Worm (Caenorhabditis elegans): ENCODE measurements around the gene flr-4.
A peak's percentile ranks its signal among the peaks of the same experiment; 100 is the strongest.

Gene flr-4

ce11 chrX:15041340-15041739 is 47.9 kb upstream of the flr-4 start:
- TF ChIP-seq unc-42 (tag; optimal IDR thresholded peaks at IDR 0.05) (peak; percentile 83), madf-2 (tag; optimal IDR thresholded peaks at IDR 0.05) (no peak), pros-1 (tag; optimal IDR thresholded peaks at IDR 0.05) (no peak)

DNA sequence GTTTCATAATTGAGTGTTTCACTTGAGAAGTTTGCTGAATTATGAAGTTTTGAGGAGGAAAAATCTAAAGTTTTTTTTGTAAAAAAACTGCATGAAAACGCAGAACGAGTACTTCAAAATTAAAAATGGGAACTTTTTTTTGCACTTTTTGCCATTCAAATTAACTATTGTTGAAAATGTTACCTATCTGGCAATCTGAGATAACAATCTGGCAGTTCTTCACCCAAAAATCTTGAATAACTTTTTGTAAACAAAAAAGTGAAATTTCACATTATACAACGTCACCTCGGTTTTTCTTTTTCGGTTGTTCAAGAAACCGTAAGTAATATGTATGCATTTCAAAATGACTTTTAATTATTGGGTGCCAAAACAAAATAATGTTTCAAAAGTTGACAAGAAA is 46.6 kb upstream of the flr-4 start:
- TF ChIP-seq ceh-14 (tag; optimal IDR thresholded peaks at IDR 0.05): no peak
- no peak for TF ChIP-seq eyg-1 (tag; optimal IDR thresholded peaks at IDR 0.05)
- no peak for TF ChIP-seq Y22D7AL.16 (tag; optimal IDR thresholded peaks at IDR 0.05)
- no peak for TF ChIP-seq ceh-18 (tag; optimal IDR thresholded peaks at IDR 0.05)
- TF ChIP-seq ceh-6 (GFP tag; optimal IDR thresholded peaks at IDR 0.05): no peak

ce11 chrX:15045401-15045800 is 43.8 kb upstream of the flr-4 start:
- TF ChIP-seq elt-4 (tag; optimal IDR thresholded peaks at IDR 0.05) (no peak), ceh-34 (tag; optimal IDR thresholded peaks at IDR 0.05) (no peak), ref-2 (tag; optimal IDR thresholded peaks at IDR 0.05) (no peak), unc-42 (tag; optimal IDR thresholded peaks at IDR 0.05) (no peak), mec-3 (tag; optimal IDR thresholded peaks at IDR 0.05; ENCODE audit: borderline replicate concordance) (no peak), nfya-1 (tag; optimal IDR thresholded peaks at IDR 0.05) (no peak), ceh-18 (tag; optimal IDR thresholded peaks at IDR 0.05) (no peak), Y22D7AL.16 (tag; optimal IDR thresholded peaks at IDR 0.05) (no peak), hlh-6 (tag; optimal IDR thresholded peaks at IDR 0.05) (no peak), che-1 (tag; optimal IDR thresholded peaks at IDR 0.05) (no peak), sdc-2 (tag; optimal IDR thresholded peaks at IDR 0.05) (no peak), ceh-22 (tag; optimal IDR thresholded peaks at IDR 0.05) (no peak), nhr-232 (tag; optimal IDR thresholded peaks at IDR 0.05) (no peak), sox-2 (GFP tag; IDR thresholded peaks at IDR 0.05) (no peak), lim-6 (tag; optimal IDR thresholded peaks at IDR 0.05) (no peak)

DNA sequence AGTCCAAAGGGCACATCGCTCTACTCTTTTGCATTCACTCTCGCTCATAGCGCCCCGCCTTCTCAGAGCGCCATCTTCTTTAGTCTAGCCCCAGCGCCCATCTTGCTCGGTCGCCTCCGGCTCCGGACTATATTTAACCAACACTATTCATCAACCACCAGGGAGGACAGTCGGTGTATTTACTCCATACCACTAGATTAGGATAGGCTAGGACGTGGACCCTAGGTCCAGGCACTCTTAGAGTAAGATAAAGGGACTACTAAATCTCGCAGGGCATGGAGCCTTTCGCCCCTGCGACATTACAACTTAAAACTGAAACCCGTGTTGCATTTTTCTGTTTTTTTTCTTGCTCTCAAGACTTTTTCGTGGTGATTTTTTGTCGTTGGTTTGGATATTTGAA is 41.7 kb upstream of the flr-4 start:
- TF ChIP-seq ahr-1 (tag; optimal IDR thresholded peaks at IDR 0.05) (no peak), K09A11.1 (tag; optimal IDR thresholded peaks at IDR 0.05; ENCODE audit: insufficient read depth) (no peak), tbx-7 (tag; optimal IDR thresholded peaks at IDR 0.05) (no peak), rnt-1 (tag; optimal IDR thresholded peaks at IDR 0.05) (no peak), hlh-6 (tag; optimal IDR thresholded peaks at IDR 0.05) (no peak), odd-2 (tag; optimal IDR thresholded peaks at IDR 0.05) (no peak), ceh-6 (GFP tag; optimal IDR thresholded peaks at IDR 0.05) (no peak), pros-1 (tag; optimal IDR thresholded peaks at IDR 0.05) (no peak), fax-1 (tag; optimal IDR thresholded peaks at IDR 0.05) (no peak), dve-1 (tag; optimal IDR thresholded peaks at IDR 0.05) (no peak), ets-4 (tag; optimal IDR thresholded peaks at IDR 0.05) (no peak), nhr-11 (tag; optimal IDR thresholded peaks at IDR 0.05) (no peak), ttx-3 (tag; optimal IDR thresholded peaks at IDR 0.05) (no peak), unc-55 (GFP tag; optimal IDR thresholded peaks at IDR 0.05) (no peak), ceh-34 (tag; optimal IDR thresholded peaks at IDR 0.05) (no peak), C38D4.7 (GFP tag; optimal IDR thresholded peaks at IDR 0.05) (no peak)

DNA sequence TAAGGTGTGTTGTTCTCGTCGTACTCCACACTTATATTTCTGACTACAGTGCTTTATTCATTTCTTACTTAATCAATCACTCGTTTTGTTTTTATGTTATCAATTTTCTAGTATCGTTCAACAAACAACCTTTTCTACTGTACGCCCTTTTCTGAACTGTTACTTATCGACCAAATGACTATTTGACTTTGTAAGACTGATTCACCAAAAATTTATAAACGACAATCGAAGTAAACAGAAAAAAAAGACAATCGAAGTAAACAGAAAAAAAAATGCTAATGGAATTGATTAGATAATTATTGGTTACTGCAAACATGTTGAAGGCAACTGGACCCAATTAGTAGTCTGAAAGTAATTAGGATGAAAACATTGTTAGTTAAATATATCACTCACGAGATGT is 39.2 kb upstream of the flr-4 start:
- TF ChIP-seq T23F11.4 (GFP tag; optimal IDR thresholded peaks at IDR 0.05) (no peak), ceh-45 (GFP tag; IDR thresholded peaks at IDR 0.05) (no peak), che-1 (tag; optimal IDR thresholded peaks at IDR 0.05) (no peak), C08G9.2 (tag; optimal IDR thresholded peaks at IDR 0.05) (no peak), ceh-48 (tag; optimal IDR thresholded peaks at IDR 0.05) (no peak), C38D4.7 (GFP tag; optimal IDR thresholded peaks at IDR 0.05) (no peak), pha-4 (tag; optimal IDR thresholded peaks at IDR 0.05) (no peak), fkh-6 (tag; optimal IDR thresholded peaks at IDR 0.05) (no peak), pat-9 (tag; optimal IDR thresholded peaks at IDR 0.05) (no peak), mec-3 (tag; optimal IDR thresholded peaks at IDR 0.05; ENCODE audit: borderline replicate concordance) (no peak), npax-4 (tag; optimal IDR thresholded peaks at IDR 0.05) (no peak), ceh-18 (tag; optimal IDR thresholded peaks at IDR 0.05) (no peak), fkh-10 (GFP tag; optimal IDR thresholded peaks at IDR 0.05) (no peak), hlh-6 (tag; optimal IDR thresholded peaks at IDR 0.05) (no peak), odd-2 (tag; optimal IDR thresholded peaks at IDR 0.05) (no peak), pha-2 (tag; optimal IDR thresholded peaks at IDR 0.05) (no peak)

Measured in whole organism, late embryonic.